Fruit fly (Drosophila melanogaster) S2 (cell line): Measurements from ENCODE around the gene RpS9.

Experiments used
- CG8478 ChIP-seq: fragments of >200 bp; optimal IDR thresholded peaks from 2 replicates; lab custom pipeline; 2018
- CTCF ChIP-seq, 2 experiments: fragments of >200 bp; optimal IDR thresholded peaks; 2 replicates each; lab custom pipeline; 2018

RpS9 gene

DNA sequence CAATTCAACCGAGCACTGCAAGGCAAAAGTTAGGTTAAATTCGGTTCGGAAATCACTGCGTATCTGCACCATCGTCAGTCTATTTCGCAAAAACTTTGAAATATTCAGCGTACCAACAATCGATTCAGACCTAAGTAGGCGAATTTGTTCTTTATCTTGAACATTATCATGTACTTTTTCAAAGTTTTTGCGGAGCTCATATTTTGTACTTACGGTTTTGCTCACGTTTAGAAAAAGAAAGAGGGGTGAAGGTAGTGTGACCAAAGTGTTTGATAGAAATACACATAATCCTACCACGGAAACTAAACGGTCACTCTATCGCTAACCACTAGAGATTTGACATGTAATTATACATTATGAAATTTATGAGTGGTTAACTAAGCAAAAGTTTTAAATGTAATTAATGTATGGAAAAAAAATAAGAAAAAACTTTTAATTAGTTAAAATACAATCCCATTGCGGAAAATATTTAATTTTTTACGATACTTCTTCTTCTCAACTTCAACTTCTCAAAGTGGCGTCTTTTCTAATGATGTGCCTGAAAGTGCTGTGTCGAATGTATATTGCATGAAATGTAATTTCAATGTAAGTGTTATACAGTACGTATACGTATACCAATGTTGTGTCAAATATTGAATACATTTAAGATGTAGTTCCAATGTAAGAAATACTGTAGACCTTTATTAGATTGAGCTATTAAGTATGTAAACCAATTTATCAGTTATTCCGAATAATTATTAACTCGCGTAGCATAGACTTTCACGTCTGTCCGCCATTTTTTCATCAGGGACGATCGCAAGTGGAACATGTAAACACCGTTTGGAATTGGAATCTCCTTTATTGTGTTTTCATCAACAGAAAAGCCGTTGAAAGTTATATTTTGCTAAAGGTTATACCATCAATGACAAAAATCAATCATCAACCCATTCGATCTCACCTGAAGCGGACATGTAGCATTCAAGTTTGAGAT is at the start of gene RpS9:
TSS of gene RpS9 (minus strand) at position 245 of the 970 bp plus-strand sequence.
- TF ChIP-seq CG8478 (lab: Kevin White, UChicago) (no peak), CTCF (optimal IDR thresholded peaks at IDR 0.05; lab: Kevin White, UChicago) (peak; percentile 50 to 64)

DNA sequence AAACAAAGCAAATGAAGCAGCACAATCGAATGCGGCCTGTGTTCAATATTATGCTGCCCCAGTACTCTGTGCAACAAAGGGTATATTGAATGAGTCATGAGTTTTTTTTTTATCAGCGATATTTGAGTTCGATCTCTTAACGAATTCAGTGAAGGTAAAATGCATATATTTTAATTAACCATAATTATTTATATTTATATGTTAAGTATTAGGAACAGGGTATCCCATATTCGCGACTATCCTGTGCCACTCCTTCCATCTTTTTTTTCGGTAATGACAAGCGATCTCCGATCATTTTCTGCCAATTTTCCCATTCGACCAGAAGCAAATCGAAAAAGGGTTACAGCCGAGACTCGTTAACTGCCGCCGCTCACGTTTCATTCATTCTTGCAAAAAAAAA is 47.7 kb upstream of the RpS9 start:
- TF ChIP-seq CTCF (optimal IDR thresholded peaks at IDR 0.05; lab: Kevin White, UChicago) (no peak), CG8478 (lab: Kevin White, UChicago) (no peak)

DNA sequence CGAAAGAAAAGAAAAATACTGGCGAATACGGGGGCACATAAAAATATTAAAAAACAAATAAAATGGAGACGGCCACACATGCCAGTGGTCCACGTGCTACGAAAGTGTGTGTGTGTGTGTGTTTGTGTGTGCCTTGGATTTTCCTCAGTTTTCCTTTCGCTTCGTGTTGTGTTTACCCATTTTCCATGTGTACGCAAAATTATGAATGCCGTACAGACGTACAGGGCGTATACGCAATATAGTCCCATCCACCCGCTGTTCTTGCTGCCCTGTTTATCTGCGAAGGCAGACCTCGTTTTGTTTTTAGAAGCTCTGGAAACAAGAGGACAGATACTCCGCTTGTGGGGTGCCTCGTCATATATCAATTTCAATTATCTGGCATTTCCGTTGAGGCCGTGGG is 45.3 kb upstream of the RpS9 start:
- TF ChIP-seq CG8478 (lab: Kevin White, UChicago) (no peak), CTCF (optimal IDR thresholded peaks at IDR 0.05; lab: Kevin White, UChicago) (no peak)

DNA sequence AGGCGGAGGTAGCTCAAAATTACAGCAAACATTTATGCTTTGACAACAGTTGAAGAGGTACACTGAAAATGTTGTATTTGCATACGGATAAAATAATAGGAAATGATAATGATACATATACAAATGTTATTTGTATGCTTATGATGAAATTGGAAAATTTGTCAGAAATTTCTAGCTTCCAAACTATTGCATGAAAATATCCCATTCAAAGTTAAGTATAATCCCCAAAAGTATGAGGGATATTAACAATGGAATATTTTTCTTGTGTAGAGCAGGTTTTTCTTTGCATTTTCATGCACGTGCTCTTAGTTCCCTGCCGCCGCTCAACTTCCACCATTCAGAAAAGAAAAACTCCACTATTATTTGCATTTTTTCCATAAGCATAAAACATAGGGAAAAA is 43.7 kb upstream of the RpS9 start:
- TF ChIP-seq CTCF (optimal IDR thresholded peaks at IDR 0.05; lab: Kevin White, UChicago) (no peak), CG8478 (lab: Kevin White, UChicago) (no peak)

DNA sequence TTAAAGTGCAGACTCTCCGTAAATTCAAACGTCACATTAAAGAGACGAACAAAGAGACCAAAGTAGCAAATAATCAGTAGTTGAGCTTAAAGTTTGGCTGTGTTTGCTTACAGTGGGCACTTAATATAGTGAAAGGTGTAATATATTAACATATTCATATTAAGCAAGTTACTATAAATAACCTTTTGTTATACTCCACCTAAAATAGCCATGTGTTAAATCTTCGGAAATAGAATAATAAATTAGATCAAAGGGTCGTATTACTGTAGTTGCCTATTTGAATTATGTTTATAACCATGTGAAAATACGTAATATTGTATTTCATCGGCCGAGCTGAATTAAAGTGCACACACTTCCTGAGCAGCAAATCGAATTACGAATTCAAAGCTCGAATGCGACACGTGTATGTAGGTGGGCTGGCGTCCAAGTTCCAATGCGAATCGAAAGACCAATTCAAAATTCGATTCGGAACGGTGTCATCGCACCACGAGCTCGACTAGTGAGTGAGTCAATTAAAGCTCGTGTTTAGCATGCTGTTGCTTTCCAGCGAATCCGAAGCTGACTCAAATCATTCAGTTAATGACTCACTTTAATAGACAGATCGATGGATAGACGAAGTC is 41.0 kb upstream of the RpS9 start:
- TF ChIP-seq CG8478 (lab: Kevin White, UChicago) (no peak), CTCF (optimal IDR thresholded peaks at IDR 0.05; lab: Kevin White, UChicago) (no peak)

DNA sequence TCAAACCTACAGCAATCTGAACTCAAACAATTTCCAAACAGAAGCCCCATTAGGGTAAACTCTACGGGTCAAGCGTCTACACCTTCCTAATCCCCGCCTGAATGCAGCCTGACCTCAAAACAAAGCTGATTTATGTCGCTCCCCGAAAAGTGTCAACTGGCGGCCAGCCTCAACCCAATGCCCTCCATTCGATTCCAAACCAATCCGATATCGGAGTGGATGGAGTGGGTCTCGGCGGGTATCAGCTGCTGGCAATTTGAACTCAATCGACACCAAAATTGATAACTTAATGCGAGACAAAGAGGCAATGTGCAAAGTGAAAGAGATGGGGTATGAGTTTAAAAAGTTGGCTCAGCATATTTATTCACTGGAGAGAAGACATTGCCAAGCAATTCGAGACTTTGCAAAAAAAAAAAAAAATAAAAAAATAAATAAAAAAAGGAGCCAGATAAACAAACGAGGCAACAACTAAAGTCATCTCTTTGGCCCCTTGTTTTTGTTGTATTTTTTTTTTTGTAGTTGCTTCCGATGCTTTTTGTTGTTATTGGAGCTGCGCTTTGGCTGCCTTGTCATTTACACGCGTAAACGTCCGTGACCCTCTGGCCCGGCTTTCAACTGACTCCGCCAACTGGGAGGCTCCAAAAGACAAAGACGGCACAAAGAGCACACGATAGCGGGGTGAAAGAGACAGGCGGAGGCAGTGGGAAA is 39.7 kb upstream of the RpS9 start:
- TF ChIP-seq CG8478 (lab: Kevin White, UChicago) (no peak), CTCF (optimal IDR thresholded peaks at IDR 0.05; lab: Kevin White, UChicago) (no peak)

DNA sequence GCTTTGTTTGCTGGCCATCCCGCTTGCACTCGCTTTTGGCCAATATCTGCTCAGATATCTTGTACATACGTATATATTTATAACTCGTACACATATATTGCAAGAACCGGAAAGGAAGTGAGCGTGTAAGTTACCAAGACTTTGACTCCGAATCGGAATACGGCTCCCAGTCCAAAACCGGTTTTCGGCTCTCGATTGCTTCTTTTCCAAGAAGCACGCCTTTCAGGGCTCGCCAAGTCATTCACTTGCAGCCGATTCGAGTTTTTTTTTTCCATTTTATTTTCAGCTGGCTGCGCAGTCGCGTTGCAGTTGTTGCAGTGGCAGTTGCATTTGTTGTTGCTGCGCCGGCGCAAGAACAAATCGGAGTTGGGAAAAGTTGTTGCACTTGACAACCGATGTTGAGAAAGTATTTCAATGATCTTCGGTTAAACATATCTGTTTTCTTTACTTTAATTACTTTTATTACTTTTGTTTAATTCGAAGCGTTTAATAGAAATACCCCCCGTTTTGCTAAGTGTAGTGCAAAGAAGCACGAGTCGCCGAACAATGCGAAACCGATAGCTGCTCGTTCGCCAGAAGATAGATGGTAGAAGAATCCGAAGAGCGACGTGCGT is 38.5 kb upstream of the RpS9 start:
- TF ChIP-seq CTCF (optimal IDR thresholded peaks at IDR 0.05; lab: Kevin White, UChicago) (no peak), CG8478 (lab: Kevin White, UChicago) (no peak)

DNA sequence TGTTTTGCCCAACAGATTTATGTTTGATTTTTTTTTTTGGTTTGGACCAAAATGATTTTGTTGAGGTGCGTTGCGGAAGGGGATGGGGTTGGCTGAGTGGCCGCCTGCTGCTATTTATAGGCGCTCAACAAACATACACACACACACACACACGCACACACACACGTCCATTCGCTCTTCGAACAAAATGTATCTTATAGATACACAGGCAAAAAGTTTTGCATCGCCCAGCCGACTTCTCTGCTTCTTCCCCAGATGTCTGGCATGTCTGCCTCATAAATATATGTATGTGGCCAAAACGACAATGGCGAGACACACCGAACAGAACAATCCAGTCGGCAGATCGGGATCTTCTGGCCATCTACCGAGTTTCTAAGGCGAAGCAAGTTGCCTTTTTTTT is 37.5 kb upstream of the RpS9 start:
- TF ChIP-seq CG8478 (lab: Kevin White, UChicago) = no peak

DNA sequence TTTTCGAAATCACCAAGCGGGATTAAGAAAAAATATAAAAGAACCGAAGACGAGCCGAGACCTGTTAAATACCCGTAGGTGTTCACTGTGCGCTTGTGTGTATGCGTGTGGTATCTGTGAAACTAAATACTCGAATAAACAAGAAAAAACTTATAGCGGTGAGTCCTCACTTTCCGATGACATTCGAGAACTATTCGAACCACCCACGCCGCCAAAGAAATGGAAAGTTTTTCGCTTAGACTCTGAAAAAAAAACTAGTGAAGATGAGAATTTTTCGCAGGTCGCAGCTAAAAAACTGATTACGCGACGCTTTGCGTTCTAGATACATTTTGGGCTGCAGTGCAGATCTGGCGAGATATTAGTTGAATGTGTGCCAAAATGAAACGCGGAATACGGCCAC is 36.6 kb upstream of the RpS9 start:
- TF ChIP-seq CTCF (optimal IDR thresholded peaks at IDR 0.05; lab: Kevin White, UChicago) (no peak), CG8478 (lab: Kevin White, UChicago) (no peak)

DNA sequence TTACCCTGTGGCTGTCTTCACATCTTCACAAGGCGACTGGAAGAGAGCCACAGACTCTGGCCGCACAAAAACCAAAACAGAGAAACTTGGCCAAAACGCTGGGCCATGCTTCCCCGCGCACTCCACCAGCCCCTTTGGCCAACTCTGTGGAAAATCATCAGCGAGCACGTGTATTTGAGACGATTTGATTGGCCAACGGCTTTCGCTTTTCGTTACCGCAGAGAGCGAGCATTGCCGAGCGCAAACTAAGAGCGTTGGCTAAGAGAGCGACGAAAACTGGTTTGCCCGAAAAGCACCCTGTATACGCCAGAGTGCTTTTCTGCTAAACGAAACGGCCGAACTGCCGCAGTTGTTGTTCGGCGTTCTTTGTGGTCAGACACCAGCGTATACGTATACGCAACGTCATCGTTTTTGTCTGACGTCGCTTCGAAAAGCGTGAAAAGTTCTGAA is 35.6 kb upstream of the RpS9 start, which contains the start of gene CG42673:
TSS of gene CG42673 (plus strand) at position 346 of the 450 bp plus-strand sequence.
- TF ChIP-seq CTCF (optimal IDR thresholded peaks at IDR 0.05; lab: Kevin White, UChicago) (no peak), CG8478 (lab: Kevin White, UChicago) (no peak)

DNA sequence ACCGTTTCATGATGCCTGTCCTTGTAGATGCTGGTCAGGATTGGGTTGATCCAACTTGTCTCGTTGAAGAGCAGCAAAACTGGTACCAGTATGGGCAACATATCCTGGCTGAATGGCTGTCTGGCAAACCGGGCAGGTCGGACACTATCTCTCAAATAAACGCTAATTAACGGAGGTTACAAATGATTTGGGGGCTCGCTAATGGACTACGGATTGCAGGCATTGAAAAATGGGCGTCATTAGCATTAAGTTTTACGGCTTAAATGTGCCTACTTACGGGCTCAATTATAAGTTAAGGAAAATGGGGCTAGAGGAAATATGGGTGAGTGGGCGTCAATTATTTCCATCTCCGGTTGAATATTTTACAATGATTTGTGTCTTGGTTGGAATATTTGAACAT is 32.6 kb upstream of the RpS9 start, which contains the start of gene Ir67a:
TSS of gene Ir67a (minus strand) at position 101 of the 400 bp plus-strand sequence.
- TF ChIP-seq CTCF (optimal IDR thresholded peaks at IDR 0.05; lab: Kevin White, UChicago) (no peak), CG8478 (lab: Kevin White, UChicago) (no peak)

DNA sequence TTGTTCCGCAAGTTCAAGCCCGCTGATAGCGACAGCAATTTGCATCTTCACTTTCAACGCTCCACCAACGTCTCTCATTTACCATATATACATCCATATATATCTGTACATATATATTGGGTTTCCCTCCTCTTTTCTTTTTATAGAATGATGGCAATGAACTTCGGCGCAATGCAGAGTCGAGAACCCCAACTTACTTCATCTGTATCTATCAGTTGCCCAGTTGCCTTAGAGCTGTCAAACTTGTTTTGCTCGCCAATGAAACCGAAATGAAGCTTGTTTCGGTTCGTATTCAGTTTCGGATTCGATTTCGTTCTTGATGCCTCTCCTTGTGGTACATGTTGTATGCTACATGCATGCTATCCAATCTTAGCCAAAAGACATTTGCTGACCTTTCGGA is 17.5 kb upstream of the RpS9 start, which contains the start of gene Or67a:
TSS of gene Or67a (plus strand) at position 233 of the 400 bp plus-strand sequence.
- TF ChIP-seq CTCF (optimal IDR thresholded peaks at IDR 0.05; lab: Kevin White, UChicago) = no peak
- TF ChIP-seq CG8478 (lab: Kevin White, UChicago) = no peak

DNA sequence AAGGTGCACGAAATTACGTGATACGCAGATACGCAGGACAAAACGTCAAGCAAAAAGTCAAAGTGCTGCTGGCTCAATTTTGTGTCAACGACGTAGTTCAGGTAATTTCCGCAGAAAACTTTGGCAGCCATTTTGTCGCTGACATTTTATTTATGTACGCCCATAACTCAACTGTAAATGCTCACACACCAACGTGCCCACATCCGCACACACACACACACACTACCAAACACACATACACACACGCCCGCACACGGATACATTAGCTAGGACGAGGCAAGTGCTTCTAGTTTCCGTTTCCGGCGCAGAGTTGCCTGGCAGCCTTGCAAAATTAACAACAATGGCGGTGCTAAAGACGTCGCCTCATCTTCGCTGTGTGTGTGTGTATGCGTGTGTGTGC is 14.1 kb upstream of the RpS9 start, which contains the start of gene CG33700:
TSS of gene CG33700 (minus strand) at position 101 of the 400 bp plus-strand sequence.
- TF ChIP-seq CG8478 (lab: Kevin White, UChicago) (no peak), CTCF (optimal IDR thresholded peaks at IDR 0.05; lab: Kevin White, UChicago) (no peak)

DNA sequence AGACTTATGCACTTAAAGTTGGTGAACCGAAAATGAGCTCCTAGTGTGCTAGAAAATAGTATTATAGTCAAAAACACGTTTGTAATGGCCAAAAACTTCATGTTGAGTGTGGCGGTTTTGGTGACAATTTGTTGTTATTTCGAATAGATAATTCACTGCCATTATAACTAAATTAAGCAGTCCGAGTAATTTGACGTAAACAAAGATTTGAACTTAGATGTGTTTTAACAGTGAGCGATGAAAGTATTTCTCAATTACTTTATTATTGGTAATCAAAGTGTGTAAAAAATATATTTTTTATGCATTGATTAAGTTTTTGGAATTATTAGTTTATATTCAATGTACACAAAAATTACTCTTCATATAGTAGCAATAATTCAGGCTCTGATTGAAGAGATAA is 2.0 kb upstream of the RpS9 start, which contains the start of gene CG33702:
TSS of gene CG33702 (minus strand) at position 101 of the 400 bp plus-strand sequence.
- TF ChIP-seq CG8478 (lab: Kevin White, UChicago) = no peak
- no peak for TF ChIP-seq CTCF (optimal IDR thresholded peaks at IDR 0.05; lab: Kevin White, UChicago)
